Worm (Caenorhabditis elegans) whole organism, L4 larva: ENCODE results near the gene dhhc-10.
A peak's percentile ranks its signal among the peaks of the same experiment; 100 is the strongest.

Experiments used
- F37D6.2 ChIP-seq: sonication (generic microtip); optimal IDR thresholded peaks from 2 replicates; lab custom pipeline; 2016; ENCODE audit warnings: mild to moderate bottlenecking, missing genetic modification characterization, missing compliant biosample characterization
- T20F7.1 ChIP-seq: fragments of 200-800 bp; sonication (Bioruptor generic); optimal IDR thresholded peaks from 2 replicates; lab custom pipeline; 2018; ENCODE audit warnings: mild to moderate bottlenecking, missing genetic modification characterization, missing compliant biosample characterization
- T26A8.4 ChIP-seq: fragments of 200-800 bp; sonication (Bioruptor generic); IDR thresholded peaks from 2 replicates; pipeline ENCODE4 v1.3.6; 2022; ENCODE audit warnings: missing genetic modification characterization, missing compliant biosample characterization
- Y48G9A.11 ChIP-seq: fragments of 200-800 bp; sonication (Bioruptor generic); IDR thresholded peaks from 2 replicates; pipeline ENCODE4 v1.3.6; 2022; ENCODE audit warnings: missing genetic modification reagents, missing genetic modification characterization, missing compliant biosample characterization
- Y75B8A.6 ChIP-seq: fragments of 200-800 bp; sonication (Bioruptor generic); IDR thresholded peaks from 2 replicates; pipeline ENCODE4 v1.3.6; 2022; ENCODE audit warnings: missing genetic modification reagents, missing genetic modification characterization, missing compliant biosample characterization
- aha-1 ChIP-seq: fragments of 150-350 bp; peaks from one replicate; lab custom pipeline; 2014; ENCODE audit warnings: missing biosample characterization, missing genetic modification characterization
- aly-2 ChIP-seq: sonication (generic microtip); optimal IDR thresholded peaks from 2 replicates; lab custom pipeline; 2018; ENCODE audit warnings: missing biosample characterization, missing genetic modification characterization
- ceh-20 ChIP-seq: fragments of 200-800 bp; sonication (Bioruptor generic); IDR thresholded peaks from 2 replicates; pipeline ENCODE4 v1.3.6; 2022; ENCODE audit warnings: missing genetic modification reagents, missing genetic modification characterization, missing compliant biosample characterization
- ceh-32 ChIP-seq: sonication (generic microtip); optimal IDR thresholded peaks from 2 replicates; lab custom pipeline; 2016; ENCODE audit warnings: mild to moderate bottlenecking, missing genetic modification characterization, missing compliant biosample characterization; ENCODE audit not compliant: poor library complexity
- ceh-62 ChIP-seq: sonication (generic microtip); optimal IDR thresholded peaks from 2 replicates; lab custom pipeline; 2017; ENCODE audit warnings: missing biosample characterization, missing genetic modification characterization
- ceh-82 ChIP-seq: sonication (generic microtip); optimal IDR thresholded peaks from 2 replicates; lab custom pipeline; 2017; ENCODE audit warnings: missing biosample characterization, missing genetic modification characterization
- ces-1 ChIP-seq: fragments of 150-350 bp; sonication (generic microtip); optimal IDR thresholded peaks from 4 replicates; lab custom pipeline; 2014; ENCODE audit warnings: missing biosample characterization, missing genetic modification reagents, missing genetic modification characterization
- cey-2 ChIP-seq: sonication (generic microtip); optimal IDR thresholded peaks from 3 replicates; lab custom pipeline; 2017; ENCODE audit warnings: missing genetic modification characterization, mild to moderate bottlenecking, missing compliant biosample characterization, antibody characterized with exemption, borderline replicate concordance; ENCODE audit not compliant: insufficient read depth
- daf-16 ChIP-seq, 3 experiments: sonication (generic microtip); optimal IDR thresholded peaks; 2 replicates each; lab custom pipeline; 2016 to 2017; ENCODE audit warnings: missing genetic modification characterization in 3 of 3, missing genetic modification reagents in 3 of 3, mild to moderate bottlenecking in 2 of 3, missing compliant biosample characterization in 2 of 3, missing biosample characterization in 1 of 3, moderate library complexity in 1 of 3
- daf-19 ChIP-seq: fragments of 200-800 bp; sonication (Bioruptor generic); conservative IDR thresholded peaks from 2 replicates; pipeline ENCODE4 v1.3.6; 2022; ENCODE audit warnings: missing genetic modification characterization, missing compliant biosample characterization
- dmd-6 ChIP-seq: fragments of 200-800 bp; sonication (Bioruptor generic); IDR thresholded peaks from 2 replicates; pipeline ENCODE4 v1.3.6; 2022; ENCODE audit warnings: missing genetic modification reagents, missing genetic modification characterization, missing compliant biosample characterization
- dpl-1 ChIP-seq: fragments of 150-350 bp; optimal IDR thresholded peaks from 2 replicates; lab custom pipeline; 2014; ENCODE audit warnings: missing biosample characterization, missing genetic modification reagents, missing genetic modification characterization
- duxl-1 ChIP-seq: sonication (generic microtip); optimal IDR thresholded peaks from 2 replicates; lab custom pipeline; 2016; ENCODE audit warnings: mild to moderate bottlenecking, missing genetic modification characterization, moderate library complexity, missing compliant biosample characterization; ENCODE audit not compliant: poor library complexity
- egl-43 ChIP-seq: fragments of 200-800 bp; sonication (Bioruptor generic); IDR thresholded peaks from 2 replicates; pipeline ENCODE4 v1.3.6; 2022; ENCODE audit warnings: missing genetic modification reagents, missing genetic modification characterization, missing compliant biosample characterization
- fos-1 ChIP-seq: fragments of 150-350 bp; optimal IDR thresholded peaks from 2 replicates; lab custom pipeline; 2014; ENCODE audit warnings: missing biosample characterization, missing genetic modification characterization
- gei-8 ChIP-seq: fragments of 200-800 bp; sonication (Bioruptor generic); optimal IDR thresholded peaks from 2 replicates; lab custom pipeline; 2018; ENCODE audit warnings: mild to moderate bottlenecking, missing genetic modification characterization, missing compliant biosample characterization
- hlh-11 ChIP-seq: fragments of 200-800 bp; sonication (Bioruptor generic); optimal IDR thresholded peaks from 2 replicates; lab custom pipeline; 2018; ENCODE audit warnings: mild to moderate bottlenecking, missing genetic modification characterization, missing compliant biosample characterization
- hmg-1.1 ChIP-seq: fragments of 200-800 bp; sonication (Bioruptor generic); IDR thresholded peaks from 2 replicates; pipeline ENCODE4 v1.3.6; 2022; ENCODE audit warnings: missing genetic modification reagents, missing genetic modification characterization, missing compliant biosample characterization
- lin-15B ChIP-seq: fragments of 150-350 bp; sonication (generic microtip); optimal IDR thresholded peaks from 3 replicates; lab custom pipeline; 2014; ENCODE audit warnings: missing biosample characterization, missing genetic modification characterization
- lsy-2 ChIP-seq, 2 experiments: fragments of 150-350 bp in 1 of 2; sonication (generic microtip) in 1 of 2; optimal IDR thresholded peaks; 2 replicates each; lab custom pipeline; 2014 to 2017; ENCODE audit warnings: missing biosample characterization in 2 of 2, missing genetic modification characterization in 2 of 2
- madf-5 ChIP-seq, 2 experiments: fragments of 200-800 bp; sonication (Bioruptor generic); IDR thresholded peaks; 2 replicates each; pipeline ENCODE4 v1.3.6; 2022; ENCODE audit warnings: missing compliant biosample characterization in 2 of 2, missing genetic modification characterization in 2 of 2
- madf-9 ChIP-seq: fragments of 200-800 bp; sonication (Bioruptor generic); conservative IDR thresholded peaks from 2 replicates; pipeline ENCODE4 v1.3.6; 2022; ENCODE audit warnings: missing genetic modification reagents, missing genetic modification characterization, missing compliant biosample characterization
- mdl-1 ChIP-seq, 2 experiments: fragments of 150-350 bp in 1 of 2; sonication (generic microtip) in 1 of 2; optimal IDR thresholded peaks; 2 replicates each; lab custom pipeline; 2014 to 2017; ENCODE audit warnings: missing biosample characterization in 2 of 2, missing genetic modification characterization in 2 of 2
- mes-2 ChIP-seq: sonication (generic microtip); optimal IDR thresholded peaks from 2 replicates; lab custom pipeline; 2016; ENCODE audit warnings: missing genotype, mild to moderate bottlenecking, missing genetic modification characterization, missing compliant biosample characterization; ENCODE audit not compliant: poor library complexity, severe bottlenecking
- mxl-3 ChIP-seq: fragments of 200-800 bp; sonication (Bioruptor generic); optimal IDR thresholded peaks from 2 replicates; lab custom pipeline; 2018; ENCODE audit warnings: mild to moderate bottlenecking, missing genetic modification characterization, missing compliant biosample characterization
- nhr-102 ChIP-seq: sonication (generic microtip); optimal IDR thresholded peaks from 2 replicates; lab custom pipeline; 2016; ENCODE audit warnings: mild to moderate bottlenecking, missing genetic modification characterization, moderate library complexity, missing compliant biosample characterization
- nhr-11 ChIP-seq: fragments of 150-350 bp; optimal IDR thresholded peaks from 2 replicates; lab custom pipeline; 2014; ENCODE audit warnings: missing biosample characterization, missing genetic modification characterization
- nhr-237 ChIP-seq: sonication (generic microtip); optimal IDR thresholded peaks from 2 replicates; lab custom pipeline; 2017; ENCODE audit warnings: missing biosample characterization, missing genetic modification characterization
- nhr-41 ChIP-seq: fragments of 200-800 bp; sonication (Bioruptor generic); IDR thresholded peaks from 2 replicates; pipeline ENCODE4 v1.3.6; 2022; ENCODE audit warnings: missing genetic modification reagents, missing genetic modification characterization, missing compliant biosample characterization
- nhr-48 ChIP-seq: sonication (generic microtip); optimal IDR thresholded peaks from 2 replicates; lab custom pipeline; 2016; ENCODE audit warnings: mild to moderate bottlenecking, missing genetic modification characterization, missing compliant biosample characterization
- nhr-6 ChIP-seq: fragments of 150-350 bp; optimal IDR thresholded peaks from 2 replicates; lab custom pipeline; 2014; ENCODE audit warnings: missing biosample characterization, missing genetic modification characterization
- nhr-77 ChIP-seq: fragments of 150-350 bp; optimal IDR thresholded peaks from 2 replicates; lab custom pipeline; 2014; ENCODE audit warnings: missing biosample characterization, missing genetic modification characterization
- pha-4 ChIP-seq, 2 experiments: fragments of 150-350 bp in 1 of 2; fragments of 200-800 bp in 1 of 2; sonication (Bioruptor generic) in 1 of 2; IDR thresholded peaks in 1 of 2; optimal IDR thresholded peaks in 1 of 2; 2 replicates each; pipeline versions ENCODE4 v1.3.6 to Lab custom; 2014 to 2022; ENCODE audit warnings: missing genetic modification characterization in 2 of 2, missing genetic modification reagents in 2 of 2, missing biosample characterization in 1 of 2, missing compliant biosample characterization in 1 of 2
- php-3 ChIP-seq: fragments of 200-800 bp; sonication (Bioruptor generic); IDR thresholded peaks from 2 replicates; pipeline ENCODE4 v1.3.6; 2022; ENCODE audit warnings: missing genetic modification reagents, missing genetic modification characterization, missing compliant biosample characterization
- pqm-1 ChIP-seq: sonication (generic microtip); optimal IDR thresholded peaks from 2 replicates; lab custom pipeline; 2017; ENCODE audit warnings: missing biosample characterization, missing genetic modification characterization
- set-16 ChIP-seq: fragments of 200-800 bp; sonication (Bioruptor generic); IDR thresholded peaks from 2 replicates; pipeline ENCODE4 v1.3.6; 2022; ENCODE audit warnings: missing genetic modification reagents, missing genetic modification characterization, missing compliant biosample characterization
- skn-1 ChIP-seq: fragments of 150-350 bp; optimal IDR thresholded peaks from 2 replicates; lab custom pipeline; 2014; ENCODE audit warnings: missing biosample characterization, missing genetic modification characterization
- snpc-1.2 ChIP-seq: fragments of 200-800 bp; sonication (Bioruptor generic); IDR thresholded peaks from 2 replicates; pipeline ENCODE4 v1.3.6; 2022; ENCODE audit warnings: missing genetic modification reagents, missing genetic modification characterization, missing compliant biosample characterization
- spr-1 ChIP-seq: sonication (generic microtip); optimal IDR thresholded peaks from 2 replicates; lab custom pipeline; 2016; ENCODE audit warnings: mild to moderate bottlenecking, missing genetic modification characterization, missing compliant biosample characterization
- tag-97 ChIP-seq: fragments of 200-800 bp; sonication (Bioruptor generic); IDR thresholded peaks from 2 replicates; pipeline ENCODE4 v1.3.6; 2022; ENCODE audit warnings: missing genetic modification characterization, missing compliant biosample characterization
- unc-39 ChIP-seq: sonication (generic microtip); optimal IDR thresholded peaks from 2 replicates; lab custom pipeline; 2017; ENCODE audit warnings: missing biosample characterization, missing genetic modification characterization
- unc-62 ChIP-seq, 3 experiments: fragments of 150-350 bp in 1 of 3; sonication (generic microtip); optimal IDR thresholded peaks in 2 of 3; peaks in 1 of 3; 1 replicate in 1 of 3; 2 replicates in 2 of 3; lab custom pipeline; 2014 to 2017; ENCODE audit warnings: missing biosample characterization in 3 of 3, missing genetic modification characterization in 3 of 3, missing genetic modification reagents in 3 of 3, missing genotype in 1 of 3
- vab-7 ChIP-seq: fragments of 200-800 bp; sonication (Bioruptor generic); IDR thresholded peaks from 2 replicates; pipeline ENCODE4 v1.3.6; 2022; ENCODE audit warnings: missing genetic modification reagents, missing genetic modification characterization, missing compliant biosample characterization
- zfp-3 ChIP-seq: fragments of 200-800 bp; sonication (Bioruptor generic); conservative IDR thresholded peaks from 2 replicates; pipeline ENCODE4 v1.3.6; 2022; ENCODE audit warnings: missing genetic modification reagents, missing genetic modification characterization, missing compliant biosample characterization
- zip-2 ChIP-seq: fragments of 150-350 bp; optimal IDR thresholded peaks from 2 replicates; lab custom pipeline; 2014; ENCODE audit warnings: missing biosample characterization, missing genetic modification characterization

dhhc-10 gene

ce11 chrX:4698271-4698670 lies 8.7 kb upstream of the dhhc-10 start (continued):
- TF ChIP-seq pha-4 (GFP tag; IDR thresholded peaks at IDR 0.05; lab: Robert Waterston, UW) (no peak), pha-4 (tag; optimal IDR thresholded peaks at IDR 0.05; lab: Kevin White, UChicago) (no peak), egl-43 (no peak), spr-1 (tag; lab: Kevin White, UChicago) (no peak), aha-1 (tag; lab: Kevin White, UChicago) (peak; percentile 17), zip-2 (tag; lab: Kevin White, UChicago) (no peak), ceh-82 (tag; lab: Kevin White, UChicago) (no peak), nhr-41 (no peak), daf-16 (GFP tag; optimal IDR thresholded peaks at IDR 0.05; lab: Kevin White, UChicago) (no peak), daf-16 (tag; optimal IDR thresholded peaks at IDR 0.05; lab: Kevin White, UChicago) (peak; percentile 89), nhr-77 (tag; lab: Kevin White, UChicago) (peak; percentile 39), nhr-6 (tag; lab: Kevin White, UChicago) (no peak), nhr-48 (tag; lab: Kevin White, UChicago) (no peak), nhr-11 (tag; lab: Kevin White, UChicago) (no peak), T20F7.1 (GFP tag; lab: Kevin White, UChicago) (peak; percentile 20), lin-15B (tag; lab: Kevin White, UChicago) (no peak), zfp-3 (no peak), ces-1 (GFP tag; lab: Kevin White, UChicago) (no peak), unc-39 (tag; lab: Kevin White, UChicago) (no peak), daf-19 (GFP tag; lab: Robert Waterston, UW) (no peak), Y75B8A.6 (GFP tag; lab: Robert Waterston, UW) (no peak), snpc-1.2 (GFP tag; lab: Robert Waterston, UW) (no peak), mxl-3 (no peak), T26A8.4 (no peak), ceh-32 (tag; lab: Kevin White, UChicago) (no peak), aly-2 (no peak), nhr-237 (tag; lab: Kevin White, UChicago) (no peak), set-16 (GFP tag; lab: Robert Waterston, UW) (no peak), mdl-1 (tag; optimal IDR thresholded peaks at IDR 0.05; lab: Kevin White, UChicago) (peak in 1 of 2 experiments; percentile 15), hlh-11 (peak; percentile 80), php-3 (GFP tag; lab: Robert Waterston, UW) (0 out of 2 replicates have a peak, but pooled peaks have one; percentile 37), ceh-62 (tag; lab: Kevin White, UChicago) (no peak), pqm-1 (tag; lab: Kevin White, UChicago) (peak; percentile 67), lsy-2 (tag; optimal IDR thresholded peaks at IDR 0.05; lab: Kevin White, UChicago) (no peak), nhr-102 (tag; lab: Kevin White, UChicago) (peak; percentile 47), skn-1 (no peak), gei-8 (GFP tag; lab: Kevin White, UChicago) (no peak), fos-1 (no peak), F37D6.2 (tag; lab: Kevin White, UChicago) (no peak), cey-2 (tag; lab: Kevin White, UChicago) (no peak), vab-7 (no peak), madf-9 (GFP tag; lab: Robert Waterston, UW) (no peak), mes-2 (tag; lab: Kevin White, UChicago) (peak; percentile 14), hmg-1.1 (GFP tag; lab: Robert Waterston, UW) (no peak), Y48G9A.11 (no peak), dpl-1 (GFP tag; lab: Kevin White, UChicago) (no peak), madf-5 (GFP tag; IDR thresholded peaks at IDR 0.05; lab: Robert Waterston, UW) (0 out of 4 replicates have a peak, but pooled peaks of 1 of the 2 experiments have one; percentile 39), ceh-20 (GFP tag; lab: Robert Waterston, UW) (no peak), tag-97 (GFP tag; lab: Robert Waterston, UW) (no peak), dmd-6 (GFP tag; lab: Robert Waterston, UW) (peak; percentile 66), unc-62 (GFP tag; optimal IDR thresholded peaks at IDR 0.05 in 1 of 2; lab: Kevin White, UChicago) (no peak), unc-62 (tag; optimal IDR thresholded peaks at IDR 0.05; lab: Kevin White, UChicago) (no peak), duxl-1 (tag; lab: Kevin White, UChicago) (no peak)
